Worm (Caenorhabditis elegans) whole organism, L1 larva: Measurements from ENCODE around the gene M02F4.1.
A peak's percentile ranks its signal among the peaks of the same experiment; 100 is the strongest.

Source experiments
- C04F5.9 ChIP-seq: sonication (generic microtip); optimal IDR thresholded peaks from 2 replicates; lab custom pipeline; 2016; ENCODE audit warnings: missing genetic modification characterization, missing compliant biosample characterization
- C16A3.4 ChIP-seq: fragments of 150-350 bp; optimal IDR thresholded peaks from 2 replicates; lab custom pipeline; 2014; ENCODE audit warnings: missing biosample characterization, missing genetic modification characterization
- F16B12.6 ChIP-seq: fragments of 150-350 bp; optimal IDR thresholded peaks from 2 replicates; lab custom pipeline; 2014; ENCODE audit warnings: missing biosample characterization, missing genetic modification characterization
- ceh-82 ChIP-seq, 3 experiments: fragments of 150-350 bp in 1 of 3; sonication (generic microtip) in 2 of 3; optimal IDR thresholded peaks; 2 replicates each; lab custom pipeline; 2014 to 2017; ENCODE audit warnings: missing biosample characterization in 3 of 3, missing genetic modification characterization in 3 of 3
- dpl-1 ChIP-seq, 3 experiments: fragments of 150-350 bp in 2 of 3; sonication (generic microtip) in 1 of 3; optimal IDR thresholded peaks; 2 replicates each; lab custom pipeline; 2014 to 2017; ENCODE audit warnings: missing biosample characterization in 3 of 3, missing genetic modification characterization in 3 of 3, missing genetic modification reagents in 3 of 3
- efl-1 ChIP-seq, 4 experiments: fragments of 150-350 bp; optimal IDR thresholded peaks in 3 of 4; peaks in 1 of 4; 1 replicate in 1 of 4; 2 replicates in 3 of 4; lab custom pipeline; 2014; ENCODE audit warnings: missing biosample characterization in 2 of 4, missing genetic modification characterization in 2 of 4, missing genetic modification reagents in 2 of 4
- egl-13 ChIP-seq: sonication (generic microtip); optimal IDR thresholded peaks from 2 replicates; lab custom pipeline; 2016; ENCODE audit warnings: missing genotype, missing genetic modification reagents, missing genetic modification characterization, missing compliant biosample characterization
- fkh-8 ChIP-seq: sonication (generic microtip); optimal IDR thresholded peaks from 2 replicates; lab custom pipeline; 2016; ENCODE audit warnings: mild to moderate bottlenecking, missing genetic modification characterization, missing compliant biosample characterization
- hlh-17 ChIP-seq: fragments of 200-800 bp; sonication (Bioruptor generic); optimal IDR thresholded peaks from 2 replicates; lab custom pipeline; 2018; ENCODE audit warnings: missing genetic modification characterization, mild to moderate bottlenecking, missing compliant biosample characterization, moderate library complexity, borderline replicate concordance
- lin-13 ChIP-seq: fragments of 150-350 bp; optimal IDR thresholded peaks from 2 replicates; lab custom pipeline; 2014; ENCODE audit warnings: missing biosample characterization, missing genetic modification reagents, missing genetic modification characterization
- mdl-1 ChIP-seq, 2 experiments: fragments of 150-350 bp; optimal IDR thresholded peaks; 2 replicates each; lab custom pipeline; 2014 to 2017; ENCODE audit warnings: missing biosample characterization in 2 of 2, missing genetic modification characterization in 2 of 2, inconsistent platforms in 1 of 2
- mef-2 ChIP-seq: fragments of 150-350 bp; optimal IDR thresholded peaks from 2 replicates; lab custom pipeline; 2014; ENCODE audit warnings: missing biosample characterization, missing genetic modification characterization
- nhr-20 ChIP-seq: sonication (generic microtip); optimal IDR thresholded peaks from 2 replicates; lab custom pipeline; 2016; ENCODE audit warnings: mild to moderate bottlenecking, missing genetic modification characterization, missing compliant biosample characterization
- nhr-71 ChIP-seq: sonication (generic microtip); optimal IDR thresholded peaks from 2 replicates; lab custom pipeline; 2016; ENCODE audit warnings: mild to moderate bottlenecking, missing genetic modification characterization, moderate library complexity, missing compliant biosample characterization
- nhr-84 ChIP-seq: sonication (generic microtip); optimal IDR thresholded peaks from 2 replicates; lab custom pipeline; 2017; ENCODE audit warnings: missing biosample characterization, missing genetic modification characterization
- pax-3 ChIP-seq: fragments of 200-800 bp; sonication (Bioruptor generic); optimal IDR thresholded peaks from 2 replicates; lab custom pipeline; 2018; ENCODE audit warnings: mild to moderate bottlenecking, missing genetic modification characterization, moderate library complexity, missing compliant biosample characterization
- xbp-1 ChIP-seq: sonication (generic microtip); optimal IDR thresholded peaks from 2 replicates; lab custom pipeline; 2016; ENCODE audit warnings: missing genetic modification characterization, missing compliant biosample characterization

M02F4.1 gene

ce11 chrX:2990145-2990544 lies 38.8 kb downstream of the M02F4.1 start:
- no peak for TF ChIP-seq mef-2 (tag; lab: Kevin White, UChicago)

ce11 chrX:2983996-2984395 lies 44.9 kb downstream of the M02F4.1 start, which contains the start of gene osm-5:
osm-5 (plus strand) TSS chrX:2984263.
- TF ChIP-seq nhr-20 (tag; lab: Kevin White, UChicago) (no peak), nhr-71 (tag; lab: Kevin White, UChicago) (peak; percentile 6), efl-1 (optimal IDR thresholded peaks at IDR 0.05; lab: Kevin White, UChicago) (no peak), efl-1 (GFP tag; optimal IDR thresholded peaks at IDR 0.05 in 1 of 2; lab: Kevin White, UChicago) (peak in 1 of 2 experiments; percentile 45), pax-3 (no peak), fkh-8 (tag; lab: Kevin White, UChicago) (peak; percentile 92), dpl-1 (GFP tag; optimal IDR thresholded peaks at IDR 0.05; lab: Kevin White, UChicago) (no peak), C04F5.9 (tag; lab: Kevin White, UChicago) (no peak), ceh-82 (tag; optimal IDR thresholded peaks at IDR 0.05; lab: Kevin White, UChicago) (no peak), mdl-1 (tag; optimal IDR thresholded peaks at IDR 0.05; lab: Kevin White, UChicago) (no peak), hlh-17 (GFP tag; lab: Kevin White, UChicago) (no peak)

ce11 chrX:2981715-2982114 lies 47.2 kb downstream of the M02F4.1 start, which contains the start of gene nspg-5:
nspg-5 (plus strand) TSS chrX:2982015.
- TF ChIP-seq nhr-84 (tag; lab: Kevin White, UChicago) (no peak), mef-2 (tag; lab: Kevin White, UChicago) (no peak), lin-13 (no peak)

ce11 chrX:2978100-2978499 lies 50.8 kb downstream of the M02F4.1 start:
- TF ChIP-seq xbp-1 (tag; lab: Kevin White, UChicago) (no peak), F16B12.6 (tag; lab: Kevin White, UChicago) (no peak), C16A3.4 (tag; lab: Kevin White, UChicago) (no peak), egl-13 (tag; lab: Kevin White, UChicago) (no peak)
